Fruit fly (Drosophila melanogaster) whole organism, embryonic: Measurements from ENCODE around the gene Rab26.

ENCODE experiments used
- Atf6 ChIP-seq: fragments of 200-800 bp; sonication (Bioruptor generic); IDR thresholded peaks from 2 replicates; pipeline ENCODE4 v1.3.6; 2022; ENCODE audit warnings: missing biosample characterization, missing genetic modification characterization
- CG1024 ChIP-seq: fragments of 200-800 bp; sonication (Bioruptor generic); IDR thresholded peaks from 2 replicates; pipeline ENCODE4 v1.3.6; 2022; ENCODE audit warnings: missing biosample characterization, missing genetic modification characterization
- CG10267 ChIP-seq: fragments of 200-800 bp; sonication (Bioruptor generic); optimal IDR thresholded peaks from 2 replicates; lab custom pipeline; 2018; ENCODE audit warnings: missing biosample characterization, mild to moderate bottlenecking, missing genetic modification characterization, moderate library complexity
- CG10462 ChIP-seq: fragments of 200-800 bp; sonication (Bioruptor generic); optimal IDR thresholded peaks from 2 replicates; lab custom pipeline; 2016; ENCODE audit warnings: missing biosample characterization, missing genetic modification characterization
- CG10654 ChIP-seq: fragments of 200-800 bp; sonication (Bioruptor generic); optimal IDR thresholded peaks from 2 replicates; lab custom pipeline; 2016; ENCODE audit warnings: missing biosample characterization, missing genetic modification characterization
- CG11560 ChIP-seq: fragments of 200-800 bp; sonication (Bioruptor generic); IDR thresholded peaks from 3 replicates; pipeline ENCODE4 v1.3.6; 2022; ENCODE audit warnings: missing biosample characterization, missing genetic modification characterization
- CG11696 ChIP-seq: fragments of 200-800 bp; sonication (Bioruptor generic); IDR thresholded peaks from 2 replicates; pipeline ENCODE4 v1.3.6; 2022; ENCODE audit warnings: missing biosample characterization, missing genetic modification characterization
- CG12769 ChIP-seq: fragments of 200-800 bp; sonication (Bioruptor generic); optimal IDR thresholded peaks from 2 replicates; lab custom pipeline; 2019; ENCODE audit warnings: missing biosample characterization, mild to moderate bottlenecking, missing genetic modification characterization, moderate library complexity
- CG12942 ChIP-seq: fragments of 200-800 bp; sonication (Bioruptor generic); optimal IDR thresholded peaks from 3 replicates; lab custom pipeline; 2016; ENCODE audit warnings: missing biosample characterization, missing genetic modification characterization
- CG14860 ChIP-seq: fragments of 200-800 bp; sonication (Bioruptor generic); IDR thresholded peaks from 3 replicates; pipeline ENCODE4 v1.3.6; 2022; ENCODE audit warnings: missing biosample characterization, missing genetic modification characterization; ENCODE audit not compliant: partially characterized antibody
- CG15011 ChIP-seq: fragments of 200-800 bp; sonication (Bioruptor generic); optimal IDR thresholded peaks from 3 replicates; lab custom pipeline; 2018; ENCODE audit warnings: missing biosample characterization, mild to moderate bottlenecking, missing genetic modification characterization
- CG2678 ChIP-seq: fragments of 200-800 bp; sonication (Bioruptor generic); optimal IDR thresholded peaks from 3 replicates; lab custom pipeline; 2019; ENCODE audit warnings: missing biosample characterization, mild to moderate bottlenecking, missing genetic modification characterization, moderate library complexity
- CG34376 ChIP-seq: fragments of 200-800 bp; sonication (Bioruptor generic); optimal IDR thresholded peaks from 2 replicates; lab custom pipeline; 2018; ENCODE audit warnings: missing biosample characterization, mild to moderate bottlenecking, missing genetic modification characterization
- CG4404 ChIP-seq: fragments of 200-800 bp; sonication (Bioruptor generic); IDR thresholded peaks from 2 replicates; pipeline ENCODE4 v1.3.6; 2022; ENCODE audit warnings: missing biosample characterization, missing genetic modification characterization
- CG4617 ChIP-seq: fragments of 200-800 bp; sonication (Bioruptor generic); optimal IDR thresholded peaks from 3 replicates; lab custom pipeline; 2016; ENCODE audit warnings: missing biosample characterization, missing genetic modification characterization, borderline replicate concordance
- CG4854 ChIP-seq: fragments of 200-800 bp; sonication (Bioruptor generic); optimal IDR thresholded peaks from 2 replicates; lab custom pipeline; 2016; ENCODE audit warnings: missing biosample characterization, missing genetic modification characterization, inconsistent platforms
- CG9817 ChIP-seq: fragments of 200-800 bp; sonication (Bioruptor generic); optimal IDR thresholded peaks from 2 replicates; lab custom pipeline; 2018; ENCODE audit warnings: missing biosample characterization, mild to moderate bottlenecking, missing genetic modification characterization, moderate library complexity
- D19A ChIP-seq: fragments of 200-800 bp; optimal IDR thresholded peaks from 3 replicates; lab custom pipeline; 2019; ENCODE audit warnings: missing biosample characterization, mild to moderate bottlenecking, missing genetic modification characterization, moderate library complexity
- Dek ChIP-seq: fragments of 200-800 bp; sonication (Bioruptor generic); optimal IDR thresholded peaks from 3 replicates; lab custom pipeline; 2019; ENCODE audit warnings: missing biosample characterization, mild to moderate bottlenecking, missing genetic modification characterization, moderate library complexity
- Doc2 ChIP-seq: fragments of 200-800 bp; sonication (Bioruptor generic); IDR thresholded peaks from 2 replicates; pipeline ENCODE4 v1.3.6; 2022; ENCODE audit warnings: missing biosample characterization, missing genetic modification characterization
- Fer3 ChIP-seq: fragments of 200-800 bp; sonication (Bioruptor generic); optimal IDR thresholded peaks from 2 replicates; lab custom pipeline; 2018; ENCODE audit warnings: missing biosample characterization, mild to moderate bottlenecking, missing genetic modification characterization, moderate library complexity
- Gug ChIP-seq: fragments of 200-800 bp; sonication (Bioruptor generic); IDR thresholded peaks from 4 replicates; pipeline ENCODE4 v1.3.6; 2022; ENCODE audit warnings: missing biosample characterization, missing genetic modification characterization
- HLH4C ChIP-seq: fragments of 200-800 bp; sonication (Bioruptor generic); IDR thresholded peaks from 3 replicates; pipeline ENCODE4 v1.3.6; 2022; ENCODE audit warnings: missing biosample characterization, missing genetic modification characterization; ENCODE audit not compliant: partially characterized antibody
- Hr51 ChIP-seq, 2 experiments: fragments of 200-800 bp; sonication (Bioruptor generic); optimal IDR thresholded peaks; 2 replicates in 1 of 2; 3 replicates in 1 of 2; lab custom pipeline; 2016 to 2018; ENCODE audit warnings: missing biosample characterization in 2 of 2, missing genetic modification characterization in 2 of 2, mild to moderate bottlenecking in 1 of 2, moderate library complexity in 1 of 2
- Kr ChIP-seq: fragments of 200-800 bp; sonication (Bioruptor generic); optimal IDR thresholded peaks from 2 replicates; lab custom pipeline; 2017; ENCODE audit warnings: missing biosample characterization, mild to moderate bottlenecking, missing genetic modification characterization
- NFAT ChIP-seq: fragments of 200-800 bp; sonication (Bioruptor generic); IDR thresholded peaks from 2 replicates; pipeline ENCODE4 v1.3.6; 2022; ENCODE audit warnings: missing biosample characterization, missing genetic modification characterization
- Ptx1 ChIP-seq: fragments of 200-800 bp; sonication (Bioruptor generic); IDR thresholded peaks from 2 replicates; pipeline ENCODE4 v1.3.6; 2022; ENCODE audit warnings: missing biosample characterization, missing genetic modification characterization
- ato ChIP-seq: fragments of 200-800 bp; sonication (Bioruptor generic); IDR thresholded peaks from 2 replicates; pipeline ENCODE4 v1.3.6; 2022; ENCODE audit warnings: missing biosample characterization, missing genetic modification characterization; ENCODE audit not compliant: partially characterized antibody
- bowl ChIP-seq: fragments of 200-800 bp; sonication (Bioruptor generic); IDR thresholded peaks from 2 replicates; pipeline ENCODE4 v1.3.6; 2022; ENCODE audit warnings: missing biosample characterization, missing genetic modification characterization
- ci ChIP-seq: fragments of 200-800 bp; sonication (Bioruptor generic); IDR thresholded peaks from 3 replicates; pipeline ENCODE4 v1.3.6; 2022; ENCODE audit warnings: missing biosample characterization, missing genetic modification characterization
- dan ChIP-seq: fragments of 200-800 bp; sonication (Bioruptor generic); IDR thresholded peaks from 2 replicates; pipeline ENCODE4 v1.3.6; 2022; ENCODE audit warnings: missing biosample characterization, missing genetic modification characterization
- danr ChIP-seq: fragments of 200-800 bp; sonication (Bioruptor generic); IDR thresholded peaks from 2 replicates; pipeline ENCODE4 v1.3.6; 2022; ENCODE audit warnings: missing biosample characterization, missing genetic modification characterization
- dpn ChIP-seq, 2 experiments: fragments of 200-800 bp; sonication (Bioruptor generic); optimal IDR thresholded peaks; 3 replicates each; lab custom pipeline; 2016; ENCODE audit warnings: missing biosample characterization in 2 of 2, missing genetic modification characterization in 2 of 2
- ewg ChIP-seq: fragments of 200-800 bp; sonication (Bioruptor generic); optimal IDR thresholded peaks from 3 replicates; lab custom pipeline; 2017; ENCODE audit warnings: mild to moderate bottlenecking, missing biosample characterization, missing genetic modification reagents, missing genetic modification characterization
- fu2 ChIP-seq: fragments of 200-800 bp; sonication (Bioruptor generic); optimal IDR thresholded peaks from 2 replicates; lab custom pipeline; 2016; ENCODE audit warnings: missing biosample characterization, missing genetic modification characterization
- grau ChIP-seq: fragments of 200-800 bp; optimal IDR thresholded peaks from 3 replicates; lab custom pipeline; 2019; ENCODE audit warnings: missing biosample characterization, mild to moderate bottlenecking, missing genetic modification characterization, moderate library complexity
- grn ChIP-seq: fragments of 200-800 bp; sonication (Bioruptor generic); optimal IDR thresholded peaks from 3 replicates; lab custom pipeline; 2017; ENCODE audit warnings: missing biosample characterization, missing genetic modification characterization
- ham ChIP-seq: fragments of 200-800 bp; sonication (Bioruptor generic); IDR thresholded peaks from 2 replicates; pipeline ENCODE4 v1.3.6; 2022; ENCODE audit warnings: missing biosample characterization, missing genetic modification characterization
- her ChIP-seq: fragments of 200-800 bp; sonication (Bioruptor generic); optimal IDR thresholded peaks from 2 replicates; lab custom pipeline; 2016; ENCODE audit warnings: missing biosample characterization, missing genetic modification characterization
- lilli ChIP-seq: fragments of 200-800 bp; sonication (Bioruptor generic); optimal IDR thresholded peaks from 3 replicates; lab custom pipeline; 2016; ENCODE audit warnings: missing biosample characterization, missing genetic modification characterization
- lov ChIP-seq, 2 experiments: fragments of 200-800 bp in 1 of 2; fragments of >200 bp in 1 of 2; sonication (Bioruptor generic) in 1 of 2; IDR thresholded peaks in 1 of 2; optimal IDR thresholded peaks in 1 of 2; 2 replicates in 1 of 2; 3 replicates in 1 of 2; pipeline versions ENCODE4 v1.3.6 to Lab custom; 2017 to 2022; ENCODE audit warnings: missing biosample characterization in 1 of 2, missing genetic modification characterization in 1 of 2
- shn ChIP-seq: fragments of 200-800 bp; sonication (Bioruptor generic); optimal IDR thresholded peaks from 3 replicates; lab custom pipeline; 2016; ENCODE audit warnings: missing biosample characterization, missing genetic modification characterization
- so ChIP-seq: fragments of 200-800 bp; sonication (Bioruptor generic); IDR thresholded peaks from 3 replicates; pipeline ENCODE4 v1.3.6; 2022; ENCODE audit warnings: missing biosample characterization, missing genetic modification characterization
- ttk ChIP-seq: fragments of 200-800 bp; sonication (Bioruptor generic); IDR thresholded peaks from 2 replicates; pipeline ENCODE4 v2.1.2; 2022; ENCODE audit warnings: missing biosample characterization, missing genetic modification characterization
- wek ChIP-seq: fragments of 200-800 bp; sonication (Bioruptor generic); optimal IDR thresholded peaks from 3 replicates; lab custom pipeline; 2018; ENCODE audit warnings: missing biosample characterization, mild to moderate bottlenecking, missing genetic modification characterization, moderate library complexity
- yki ChIP-seq: fragments of >200 bp; optimal IDR thresholded peaks from 3 replicates; lab custom pipeline; 2018
- zen2 ChIP-seq: fragments of 200-800 bp; sonication (Bioruptor generic); IDR thresholded peaks from 3 replicates; pipeline ENCODE4 v1.3.6; 2022; ENCODE audit warnings: missing biosample characterization, missing genetic modification characterization; ENCODE audit not compliant: partially characterized antibody
- zfh1 ChIP-seq: fragments of 200-800 bp; sonication (Bioruptor generic); IDR thresholded peaks from 3 replicates; pipeline ENCODE4 v1.3.6; 2022; ENCODE audit warnings: missing biosample characterization, missing genetic modification characterization

Rab26 gene

dm6 chr3L:21276296-21277257 is 42.0 kb upstream of the Rab26 start (continued):
- TF ChIP-seq Kr (GFP tag; lab: Kevin White, UChicago) (no peak), shn (GFP tag; lab: Kevin White, UChicago) (peak; percentile 67), dpn (GFP tag; optimal IDR thresholded peaks at IDR 0.05; lab: Kevin White, UChicago) (peak; percentile 53 to 61), fu2 (GFP tag; lab: Kevin White, UChicago) (peak; percentile 40), CG2678 (tag; lab: Kevin White, UChicago) (peak; percentile 79), ttk (GFP tag; lab: Robert Waterston, UW) (0 out of 2 replicates have a peak, but pooled peaks have one; percentile 11), Fer3 (tag; lab: Kevin White, UChicago) (peak; percentile 44), bowl (GFP tag; lab: Robert Waterston, UW) (no peak), CG10462 (peak; percentile 34), yki (lab: Kevin White, UChicago) (no peak), CG15011 (peak; percentile 43), CG14860 (GFP tag; lab: Robert Waterston, UW) (no peak), dan (GFP tag; lab: Robert Waterston, UW) (no peak), Doc2 (GFP tag; lab: Robert Waterston, UW) (no peak), danr (no peak), CG11560 (tag; lab: Robert Waterston, UW) (no peak), CG11696 (GFP tag; lab: Robert Waterston, UW) (no peak), HLH4C (GFP tag; lab: Robert Waterston, UW) (no peak), grau (tag; lab: Kevin White, UChicago) (peak; percentile 72), ci (GFP tag; lab: Robert Waterston, UW) (peak; percentile 43; the same call in 2 of the 3 replicates), CG9817 (tag; lab: Kevin White, UChicago) (peak; percentile 30), Dek (peak; percentile 11), Gug (GFP tag; lab: Robert Waterston, UW) (0 out of 4 replicates have a peak, but pooled peaks have one; percentile 5), zen2 (GFP tag; lab: Robert Waterston, UW) (no peak), wek (no peak), Atf6 (GFP tag; lab: Robert Waterston, UW) (peak; percentile 45; the same call in 1 of the 2 replicates), CG4617 (GFP tag; lab: Kevin White, UChicago) (no peak), her (GFP tag; lab: Kevin White, UChicago) (peak; percentile 1), Hr51 (GFP tag; optimal IDR thresholded peaks at IDR 0.05; lab: Kevin White, UChicago) (peak; percentile 34 to 68), ewg (GFP tag; lab: Kevin White, UChicago) (peak; percentile 41), CG12942 (GFP tag; lab: Kevin White, UChicago) (peak; percentile 11), CG12769 (no peak), grn (peak; percentile 94), NFAT (GFP tag; lab: Robert Waterston, UW) (peak; percentile 37), CG10654 (GFP tag; lab: Kevin White, UChicago) (peak; percentile 47), Ptx1 (GFP tag; lab: Robert Waterston, UW) (peak; percentile 60), CG4404 (GFP tag; lab: Robert Waterston, UW) (peak; percentile 50; the same call in 1 of the 2 replicates), zfh1 (GFP tag; lab: Robert Waterston, UW) (peak; percentile 34; the same call in 1 of the 3 replicates), CG34376 (GFP tag; lab: Kevin White, UChicago) (peak; percentile 17), CG4854 (GFP tag; lab: Kevin White, UChicago) (peak; percentile 41), ato (GFP tag; lab: Robert Waterston, UW) (no peak), CG1024 (GFP tag; lab: Robert Waterston, UW) (no peak), so (GFP tag; lab: Robert Waterston, UW) (peak; percentile 28; the same call in 1 of the 3 replicates), D19A (tag; lab: Kevin White, UChicago) (peak; percentile 53), lilli (GFP tag; lab: Kevin White, UChicago) (peak; percentile 64), lov (optimal IDR thresholded peaks at IDR 0.05; lab: Kevin White, UChicago) (no peak), lov (GFP tag; IDR thresholded peaks at IDR 0.05; lab: Robert Waterston, UW) (peak; percentile 7; the same call in 1 of the 3 replicates), CG10267 (tag; lab: Kevin White, UChicago) (peak; percentile 64), ham (GFP tag; lab: Robert Waterston, UW) (no peak)
